Fruit fly (Drosophila melanogaster) whole organism: ENCODE results near the gene CG17477.

Experiments
- CG8478 ChIP-seq: fragments of >200 bp; optimal IDR thresholded peaks from 2 replicates; lab custom pipeline; 2018; ENCODE audit warnings: inconsistent platforms
- Dll ChIP-seq: fragments of >200 bp; optimal IDR thresholded peaks from 2 replicates; lab custom pipeline; 2017

dm6 chr3R:17127912-17128311, 1.2 kb upstream of the CG17477 start, which contains the start of gene CG31265:
- no peak for TF ChIP-seq Dll (lab: Kevin White, UChicago)
- no peak for TF ChIP-seq CG8478
